Worm (Caenorhabditis elegans): ENCODE data around the gene B0001.2.

- TF ChIP-seq lin-15B (tag; optimal IDR thresholded peaks at IDR 0.05) (no peak), pha-4 (tag; optimal IDR thresholded peaks at IDR 0.05) (peak; percentile 95), ceh-9 (tag; optimal IDR thresholded peaks at IDR 0.05) (no peak), nhr-28 (tag; optimal IDR thresholded peaks at IDR 0.05) (no peak), unc-62 (GFP tag; optimal IDR thresholded peaks at IDR 0.05) (no peak), skn-1 (tag; optimal IDR thresholded peaks at IDR 0.05) (no peak), fos-1 (tag; optimal IDR thresholded peaks at IDR 0.05) (no peak)
Observed at ce11 chrIV:12198816-12199215, 48.0 kb upstream of the B0001.2 start.

All from whole organism, L3 larva.